In the genomic region with DNA sequence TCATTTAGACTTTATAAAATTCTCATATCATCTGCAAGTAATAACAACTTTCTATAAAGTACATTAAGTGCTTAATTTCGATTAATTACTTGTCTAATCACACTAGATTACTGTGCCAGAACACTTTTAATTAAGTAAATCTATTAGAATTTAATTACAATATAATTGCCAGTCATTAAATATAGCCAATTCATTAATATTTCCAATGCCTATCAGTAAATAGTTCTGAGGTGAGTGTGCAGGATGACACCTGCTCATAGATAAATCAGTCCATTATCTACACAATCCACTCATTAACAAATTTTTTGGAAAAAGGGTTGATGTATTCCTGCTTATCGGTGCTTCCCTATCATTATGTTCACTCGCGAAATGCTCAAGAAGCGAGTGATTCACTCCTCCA, we compare ENCODE assay signal across 3 fruit fly cellular contexts.
TF ChIP-seq lines count a peak whose summit lies in the region.

No protein-coding gene starts in this region.

- TF ChIP-seq CTCF in whole organism, embryonic (GFP tag; optimal IDR thresholded peaks at IDR 0.05; lab: Kevin White, UChicago), result no peak

TF ChIP-seq in whole organism, adult, 20 proteins besides CTCF, POLR2A, EP300 and RAD21:
- TF ChIP-seq CG12768 (GFP tag; optimal IDR thresholded peaks at IDR 0.05; lab: Kevin White, UChicago), result no peak
- TF ChIP-seq CG5204 (GFP tag; optimal IDR thresholded peaks at IDR 0.05; lab: Kevin White, UChicago), result no peak
- peak; percentile 57 for TF ChIP-seq kay (GFP tag; lab: Kevin White, UChicago; ENCODE audit: borderline replicate concordance)
- TF ChIP-seq Crg-1 (GFP tag; optimal IDR thresholded peaks at IDR 0.05; lab: Kevin White, UChicago), result no peak
- TF ChIP-seq CG11617 (GFP tag; optimal IDR thresholded peaks at IDR 0.05; lab: Kevin White, UChicago), result no peak

TF ChIP-seq in whole organism, embryonic, 481 proteins besides CTCF, POLR2A, EP300 and RAD21:
- no peak for TF ChIP-seq Dip2 (GFP tag; IDR thresholded peaks at IDR 0.05; lab: Robert Waterston, UW)
- TF ChIP-seq CG12155 (GFP tag; optimal IDR thresholded peaks at IDR 0.05; lab: Kevin White, UChicago), result no peak
- no peak for TF ChIP-seq CG3995 (GFP tag; optimal IDR thresholded peaks at IDR 0.05; lab: Kevin White, UChicago)
- peak; percentile 86 for TF ChIP-seq exex (tag; optimal IDR thresholded peaks at IDR 0.05; lab: Kevin White, UChicago)
- peak; percentile 49 for TF ChIP-seq sd (tag; optimal IDR thresholded peaks at IDR 0.05; lab: Kevin White, UChicago)
TF ChIP-seq in whole organism, embryonic: peak in this region for 2.

TF ChIP-seq in whole organism, prepupa, 60 proteins besides CTCF, POLR2A, EP300 and RAD21:
- TF ChIP-seq Met (GFP tag; optimal IDR thresholded peaks at IDR 0.05; lab: Kevin White, UChicago) (no peak), CG8632 (GFP tag; optimal IDR thresholded peaks at IDR 0.05; lab: Kevin White, UChicago) (no peak), CG7368 (GFP tag; optimal IDR thresholded peaks at IDR 0.05; lab: Kevin White, UChicago) (no peak), dac (GFP tag; optimal IDR thresholded peaks at IDR 0.05; lab: Kevin White, UChicago) (no peak), pdm3 (GFP tag; optimal IDR thresholded peaks at IDR 0.05; lab: Kevin White, UChicago) (no peak), svp (GFP tag; lab: Kevin White, UChicago) (peak; percentile 33), CG3032 (tag; optimal IDR thresholded peaks at IDR 0.05; lab: Kevin White, UChicago) (no peak)
